Fruit fly (Drosophila melanogaster): ENCODE data around the gene Nna1.
A peak's percentile ranks its signal among the peaks of the same experiment; 100 is the strongest.

Nna1 gene

DNA sequence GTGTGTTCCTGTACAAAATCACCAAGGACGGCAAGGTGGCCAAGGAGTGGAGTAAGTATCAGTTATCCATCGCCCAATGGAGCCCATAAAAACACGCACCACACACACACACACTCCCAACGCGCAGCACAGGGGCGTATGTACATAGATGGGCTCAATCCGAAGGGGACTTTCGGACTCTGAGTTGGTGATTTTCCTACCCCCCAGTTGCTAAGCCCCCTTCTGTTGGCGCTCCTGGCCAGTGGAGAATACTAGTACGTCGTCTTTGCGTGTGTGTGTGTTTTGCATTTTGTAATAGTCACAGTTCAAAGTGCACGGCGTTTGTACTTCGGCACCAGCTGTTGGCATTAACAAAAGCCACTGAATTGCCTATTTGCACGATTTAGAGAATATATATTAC, 48.0 kb downstream of the Nna1 start (continued):
- TF ChIP-seq CG14050 (GFP tag; IDR thresholded peaks at IDR 0.05) (peak; percentile 70; the same call in 2 of the 3 replicates), Oli (tag; optimal IDR thresholded peaks at IDR 0.05) (peak; percentile 58), cato (GFP tag; optimal IDR thresholded peaks at IDR 0.05; ENCODE audit: borderline replicate concordance) (peak; percentile 9), Bgb (GFP tag; IDR thresholded peaks at IDR 0.05; ENCODE audit: partially characterized antibody) (no peak), CG11456 (GFP tag; IDR thresholded peaks at IDR 0.05) (peak; percentile 95), lilli (GFP tag; optimal IDR thresholded peaks at IDR 0.05) (peak; percentile 82), D19B (GFP tag; optimal IDR thresholded peaks at IDR 0.05) (peak; percentile 52), CG31441 (GFP tag; IDR thresholded peaks at IDR 0.05) (no peak; the same call in 1 of the 2 replicates), CG12942 (GFP tag; optimal IDR thresholded peaks at IDR 0.05) (peak; percentile 61), wdn (GFP tag; IDR thresholded peaks at IDR 0.05) (peak; percentile 65), chinmo (GFP tag; IDR thresholded peaks at IDR 0.05; ENCODE audit: partially characterized antibody) (no peak), amos (GFP tag; IDR thresholded peaks at IDR 0.05; ENCODE audit: partially characterized antibody) (no peak), salm (tag; optimal IDR thresholded peaks at IDR 0.05) (peak; percentile 14), CG10267 (tag; optimal IDR thresholded peaks at IDR 0.05) (peak; percentile 48), PHDP (tag; optimal IDR thresholded peaks at IDR 0.05) (peak; percentile 72), CG43689 (GFP tag; IDR thresholded peaks at IDR 0.05) (peak; percentile 36; the same call in 1 of the 2 replicates), tna (GFP tag; IDR thresholded peaks at IDR 0.05; ENCODE audit: partially characterized antibody) (no peak), CG11696 (GFP tag; IDR thresholded peaks at IDR 0.05) (peak; percentile 51; the same call in 1 of the 2 replicates), Stat92E (GFP tag; optimal IDR thresholded peaks at IDR 0.05) (no peak), Xbp1 (GFP tag; optimal IDR thresholded peaks at IDR 0.05) (peak; percentile 86), HLH54F (GFP tag; optimal IDR thresholded peaks at IDR 0.05) (peak; percentile 84), gsb-n (tag; optimal IDR thresholded peaks at IDR 0.05) (peak; percentile 1), zen (tag; optimal IDR thresholded peaks at IDR 0.05) (no peak), CG11093 (GFP tag; IDR thresholded peaks at IDR 0.05) (0 out of 3 replicates have a peak, but pooled peaks have one; percentile 30), CG11504 (tag; optimal IDR thresholded peaks at IDR 0.05) (peak; percentile 80), CG10431 (GFP tag; optimal IDR thresholded peaks at IDR 0.05) (no peak), Trl (optimal IDR thresholded peaks at IDR 0.05) (no peak), Trl (GFP tag; optimal IDR thresholded peaks at IDR 0.05) (peak; percentile 82), Sin3A (optimal IDR thresholded peaks at IDR 0.05) (no peak), pzg (GFP tag; optimal IDR thresholded peaks at IDR 0.05) (no peak), maf-S (GFP tag; optimal IDR thresholded peaks at IDR 0.05) (peak; percentile 68), Nf-YA (GFP tag; IDR thresholded peaks at IDR 0.05) (peak; percentile 33; the same call in 1 of the 2 replicates), aop (GFP tag; IDR thresholded peaks at IDR 0.05) (peak; percentile 47; the same call in 1 of the 2 replicates), Mes4 (GFP tag; optimal IDR thresholded peaks at IDR 0.05) (peak; percentile 58), CG6689 (GFP tag; IDR thresholded peaks at IDR 0.05) (peak; percentile 43; the same call in 1 of the 2 replicates), CG18599 (GFP tag; optimal IDR thresholded peaks at IDR 0.05) (peak; percentile 91), CG6683 (GFP tag; optimal IDR thresholded peaks at IDR 0.05) (peak; percentile 55), Hr39 (optimal IDR thresholded peaks at IDR 0.05) (no peak), CG17385 (GFP tag; optimal IDR thresholded peaks at IDR 0.05) (peak; percentile 76), CG17568 (GFP tag; optimal IDR thresholded peaks at IDR 0.05) (peak; percentile 60), vfl (GFP tag; optimal IDR thresholded peaks at IDR 0.05) (peak; percentile 37), Oaz (GFP tag; IDR thresholded peaks at IDR 0.05) (peak; percentile 67), Mrtf (GFP tag; IDR thresholded peaks at IDR 0.05) (peak; percentile 89), CG4328 (GFP tag; optimal IDR thresholded peaks at IDR 0.05) (peak; percentile 77), CG9215 (GFP tag; IDR thresholded peaks at IDR 0.05) (peak; percentile 73), so (GFP tag; IDR thresholded peaks at IDR 0.05) (peak; percentile 62; the same call in 1 of the 3 replicates), CG8281 (tag; optimal IDR thresholded peaks at IDR 0.05) (peak; percentile 16), onecut (GFP tag; IDR thresholded peaks at IDR 0.05) (peak; percentile 86), gro (GFP tag; optimal IDR thresholded peaks at IDR 0.05) (no peak), lbe (GFP tag; optimal IDR thresholded peaks at IDR 0.05) (no peak), CG2120 (GFP tag; optimal IDR thresholded peaks at IDR 0.05) (peak; percentile 89)
